Worm (Caenorhabditis elegans): Measurements from ENCODE around the gene B0228.8.
A peak's percentile ranks its signal among the peaks of the same experiment; 100 is the strongest.

DNA sequence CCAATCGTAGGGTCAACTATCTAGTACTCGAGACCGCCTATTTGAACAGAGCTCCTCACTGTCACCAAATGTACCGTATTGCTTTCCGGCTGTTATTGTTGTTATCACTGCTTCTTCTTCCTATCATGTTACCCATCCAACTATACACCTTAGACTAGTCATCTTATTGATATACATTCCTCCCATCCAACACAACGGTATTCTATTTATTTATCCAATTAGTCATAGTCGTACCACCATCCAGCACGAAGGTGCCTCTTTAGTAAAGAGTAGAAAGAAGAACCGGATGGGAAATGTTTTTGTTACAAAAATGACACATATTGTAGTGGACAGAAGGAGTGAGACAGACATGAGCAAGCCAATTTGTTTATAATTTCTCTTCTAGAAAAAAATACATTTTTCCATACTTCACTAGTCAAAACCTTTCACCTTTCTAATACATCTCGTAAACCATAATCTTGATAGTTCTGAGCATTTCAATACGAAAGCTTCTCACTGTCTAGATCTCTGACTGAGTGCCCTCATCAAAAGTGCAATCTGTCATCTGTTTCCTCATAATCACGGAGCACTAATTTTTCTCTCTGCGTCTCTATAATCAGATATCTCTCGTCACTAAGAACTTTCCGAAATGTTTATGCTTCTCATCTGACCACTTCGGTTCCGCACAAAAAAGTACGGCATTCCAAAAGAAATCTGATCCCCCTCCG, 49.0 kb upstream of the B0228.8 start:
- TF ChIP-seq nhr-11 (tag; optimal IDR thresholded peaks at IDR 0.05) (no peak), pha-4 (tag; optimal IDR thresholded peaks at IDR 0.05) (peak; percentile 35), ceh-28 (tag; optimal IDR thresholded peaks at IDR 0.05) (no peak)
